Worm (Caenorhabditis elegans) whole organism, young adult: ENCODE measurements around the gene dos-3.

ENCODE experiments used
- lin-35 ChIP-seq, 3 experiments: fragments of 150-350 bp in 2 of 3; sonication (generic microtip) in 1 of 3; optimal IDR thresholded peaks; 2 replicates each; lab custom pipeline; 2014 to 2018; ENCODE audit warnings: missing biosample characterization in 3 of 3, missing genetic modification characterization in 3 of 3, missing genetic modification reagents in 3 of 3
- pha-4 ChIP-seq: fragments of 150-350 bp; sonication (generic microtip); optimal IDR thresholded peaks from 2 replicates; lab custom pipeline; 2014; ENCODE audit warnings: missing biosample characterization, missing genetic modification reagents, missing genetic modification characterization

- TF ChIP-seq pha-4 (tag; lab: Kevin White, UChicago) (peak; percentile 62), lin-35 (GFP tag; optimal IDR thresholded peaks at IDR 0.05; lab: Kevin White, UChicago) (peak in 2 of 3 experiments; percentile 36 to 47)
Observed at ce11 chrIII:835713-836278, 3.6 kb downstream of the dos-3 start.
